Fruit fly (Drosophila melanogaster) whole organism, embryonic: ENCODE measurements around the gene slow.

ENCODE experiments used
- Aef1 ChIP-seq: fragments of 200-800 bp; sonication (Bioruptor generic); IDR thresholded peaks from 3 replicates; pipeline ENCODE4 v1.3.6; 2022; ENCODE audit warnings: missing biosample characterization, missing genetic modification characterization
- Asciz ChIP-seq: fragments of 200-800 bp; sonication (Bioruptor generic); optimal IDR thresholded peaks from 2 replicates; lab custom pipeline; 2017; ENCODE audit warnings: missing biosample characterization, mild to moderate bottlenecking, missing genetic modification characterization, missing genetic modification reagents
- Atf3 ChIP-seq: fragments of 200-800 bp; sonication (Bioruptor generic); optimal IDR thresholded peaks from 3 replicates; lab custom pipeline; 2016; ENCODE audit warnings: missing biosample characterization, missing genetic modification characterization
- Bteb2 ChIP-seq: fragments of 200-800 bp; sonication (Bioruptor generic); optimal IDR thresholded peaks from 2 replicates; lab custom pipeline; 2016; ENCODE audit warnings: missing biosample characterization, missing genetic modification characterization
- CG10321 ChIP-seq: fragments of 200-800 bp; sonication (Bioruptor generic); IDR thresholded peaks from 2 replicates; pipeline ENCODE4 v1.3.6; 2022; ENCODE audit warnings: missing biosample characterization, missing genetic modification characterization
- CG10431 ChIP-seq: fragments of 200-800 bp; sonication (Bioruptor generic); optimal IDR thresholded peaks from 3 replicates; lab custom pipeline; 2018; ENCODE audit warnings: missing biosample characterization, mild to moderate bottlenecking, missing genetic modification characterization
- CG10462 ChIP-seq: fragments of 200-800 bp; sonication (Bioruptor generic); optimal IDR thresholded peaks from 2 replicates; lab custom pipeline; 2016; ENCODE audit warnings: missing biosample characterization, missing genetic modification characterization
- CG11695 ChIP-seq: fragments of 200-800 bp; sonication (Bioruptor generic); IDR thresholded peaks from 3 replicates; pipeline ENCODE4 v1.3.6; 2022; ENCODE audit warnings: missing biosample characterization, missing genetic modification characterization
- CG12942 ChIP-seq: fragments of 200-800 bp; sonication (Bioruptor generic); optimal IDR thresholded peaks from 3 replicates; lab custom pipeline; 2016; ENCODE audit warnings: missing biosample characterization, missing genetic modification characterization
- CG14050 ChIP-seq: fragments of 200-800 bp; sonication (Bioruptor generic); IDR thresholded peaks from 3 replicates; pipeline ENCODE4 v1.3.6; 2022; ENCODE audit warnings: missing biosample characterization, missing genetic modification characterization
- CG1602 ChIP-seq: fragments of 200-800 bp; sonication (Bioruptor generic); optimal IDR thresholded peaks from 3 replicates; lab custom pipeline; 2016; ENCODE audit warnings: missing biosample characterization, missing genetic modification characterization
- CG17186 ChIP-seq: fragments of 200-800 bp; sonication (Bioruptor generic); optimal IDR thresholded peaks from 3 replicates; lab custom pipeline; 2017; ENCODE audit warnings: missing biosample characterization, missing genetic modification reagents, missing genetic modification characterization
- CG17568 ChIP-seq: fragments of 200-800 bp; sonication (Bioruptor generic); optimal IDR thresholded peaks from 2 replicates; lab custom pipeline; 2018; ENCODE audit warnings: missing biosample characterization, mild to moderate bottlenecking, missing genetic modification characterization, moderate library complexity
- CG17912 ChIP-seq: fragments of 200-800 bp; sonication (Bioruptor generic); optimal IDR thresholded peaks from 2 replicates; lab custom pipeline; 2018; ENCODE audit warnings: missing biosample characterization, mild to moderate bottlenecking, missing genetic modification characterization
- CG30403 ChIP-seq: fragments of 200-800 bp; sonication (Bioruptor generic); optimal IDR thresholded peaks from 3 replicates; lab custom pipeline; 2016; ENCODE audit warnings: missing biosample characterization, missing genetic modification characterization
- CG30431 ChIP-seq: fragments of 200-800 bp; sonication (Bioruptor generic); optimal IDR thresholded peaks from 2 replicates; lab custom pipeline; 2017; ENCODE audit warnings: missing biosample characterization, missing genetic modification characterization
- CG3838 ChIP-seq: fragments of 200-800 bp; sonication (Bioruptor generic); optimal IDR thresholded peaks from 3 replicates; lab custom pipeline; 2016; ENCODE audit warnings: missing biosample characterization, missing genetic modification characterization
- CG4328 ChIP-seq: fragments of 200-800 bp; sonication (Bioruptor generic); optimal IDR thresholded peaks from 3 replicates; lab custom pipeline; 2017; ENCODE audit warnings: missing biosample characterization, missing genetic modification reagents, missing genetic modification characterization
- CG43689 ChIP-seq: fragments of 200-800 bp; sonication (Bioruptor generic); IDR thresholded peaks from 2 replicates; pipeline ENCODE4 v1.3.6; 2022; ENCODE audit warnings: missing biosample characterization, missing genetic modification characterization
- CG4707 ChIP-seq: fragments of 200-800 bp; sonication (Bioruptor generic); optimal IDR thresholded peaks from 2 replicates; lab custom pipeline; 2018; ENCODE audit warnings: missing biosample characterization, mild to moderate bottlenecking, missing genetic modification characterization, moderate library complexity
- CG5245 ChIP-seq: fragments of 200-800 bp; sonication (Bioruptor generic); optimal IDR thresholded peaks from 3 replicates; lab custom pipeline; 2016; ENCODE audit warnings: missing biosample characterization, missing genetic modification characterization
- CG6654 ChIP-seq: fragments of 200-800 bp; sonication (Bioruptor generic); optimal IDR thresholded peaks from 2 replicates; lab custom pipeline; 2017; ENCODE audit warnings: missing biosample characterization, mild to moderate bottlenecking, missing genetic modification characterization
- CG6854 ChIP-seq: fragments of 200-800 bp; sonication (Bioruptor generic); optimal IDR thresholded peaks from 3 replicates; lab custom pipeline; 2017; ENCODE audit warnings: missing biosample characterization, mild to moderate bottlenecking, missing genetic modification characterization
- CG7271 ChIP-seq: fragments of 200-800 bp; sonication (Bioruptor generic); optimal IDR thresholded peaks from 2 replicates; lab custom pipeline; 2018; ENCODE audit warnings: missing biosample characterization, mild to moderate bottlenecking, missing genetic modification characterization, moderate library complexity
- CG7786 ChIP-seq: fragments of 200-800 bp; sonication (Bioruptor generic); optimal IDR thresholded peaks from 2 replicates; lab custom pipeline; 2016; ENCODE audit warnings: missing biosample characterization, missing genetic modification characterization
- Ets97D ChIP-seq: fragments of 200-800 bp; sonication (Bioruptor generic); optimal IDR thresholded peaks from 3 replicates; lab custom pipeline; 2016; ENCODE audit warnings: missing biosample characterization, missing genetic modification characterization
- H15 ChIP-seq: fragments of 200-800 bp; sonication (Bioruptor generic); IDR thresholded peaks from 3 replicates; pipeline ENCODE4 v1.3.6; 2022; ENCODE audit warnings: missing biosample characterization, missing genetic modification characterization
- HmgZ ChIP-seq: fragments of 200-800 bp; sonication (Bioruptor generic); optimal IDR thresholded peaks from 2 replicates; lab custom pipeline; 2018; ENCODE audit warnings: missing biosample characterization, mild to moderate bottlenecking, missing genetic modification characterization
- Jarid2 ChIP-seq: fragments of 200-800 bp; sonication (Bioruptor generic); optimal IDR thresholded peaks from 3 replicates; lab custom pipeline; 2017; ENCODE audit warnings: mild to moderate bottlenecking, missing biosample characterization, missing genetic modification reagents, missing genetic modification characterization
- Lpt ChIP-seq: fragments of >200 bp; optimal IDR thresholded peaks from 2 replicates; lab custom pipeline; 2018; ENCODE audit warnings: missing biosample characterization, missing genetic modification characterization
- NC2β ChIP-seq: fragments of 200-800 bp; sonication (Bioruptor generic); optimal IDR thresholded peaks from 2 replicates; lab custom pipeline; 2016; ENCODE audit warnings: missing biosample characterization, missing genetic modification characterization
- Poxn ChIP-seq: fragments of 200-800 bp; sonication (Bioruptor generic); IDR thresholded peaks from 2 replicates; pipeline ENCODE4 v1.3.6; 2022; ENCODE audit warnings: missing biosample characterization, missing genetic modification characterization
- bsh ChIP-seq, 2 experiments: fragments of 200-800 bp; sonication (Bioruptor generic); optimal IDR thresholded peaks; 2 replicates each; lab custom pipeline; 2017 to 2018; ENCODE audit warnings: mild to moderate bottlenecking in 2 of 2, missing biosample characterization in 2 of 2, missing genetic modification characterization in 2 of 2, moderate library complexity in 1 of 2
- dysf ChIP-seq: fragments of 200-800 bp; sonication (Bioruptor generic); IDR thresholded peaks from 3 replicates; pipeline ENCODE4 v1.3.6; 2022; ENCODE audit warnings: missing biosample characterization, missing genetic modification characterization
- fd3F ChIP-seq: fragments of 200-800 bp; sonication (Bioruptor generic); optimal IDR thresholded peaks from 2 replicates; lab custom pipeline; 2018; ENCODE audit warnings: missing biosample characterization, mild to moderate bottlenecking, missing genetic modification characterization, moderate library complexity
- ham ChIP-seq: fragments of 200-800 bp; sonication (Bioruptor generic); IDR thresholded peaks from 2 replicates; pipeline ENCODE4 v1.3.6; 2022; ENCODE audit warnings: missing biosample characterization, missing genetic modification characterization
- hkb ChIP-seq, 2 experiments: fragments of 200-800 bp in 1 of 2; fragments of >200 bp in 1 of 2; sonication (Bioruptor generic) in 1 of 2; IDR thresholded peaks in 1 of 2; optimal IDR thresholded peaks in 1 of 2; 2 replicates each; pipeline versions ENCODE4 v1.3.6 to Lab custom; 2017 to 2022; ENCODE audit warnings: missing biosample characterization in 1 of 2, missing genetic modification characterization in 1 of 2
- klu ChIP-seq: fragments of 200-800 bp; sonication (Bioruptor generic); IDR thresholded peaks from 2 replicates; pipeline ENCODE4 v1.3.6; 2022; ENCODE audit warnings: missing biosample characterization, missing genetic modification characterization
- lmd ChIP-seq: fragments of 200-800 bp; sonication (Bioruptor generic); IDR thresholded peaks from 2 replicates; pipeline ENCODE4 v1.3.6; 2022; ENCODE audit warnings: missing biosample characterization, missing genetic modification characterization
- pho ChIP-seq: fragments of 200-800 bp; sonication (Bioruptor generic); optimal IDR thresholded peaks from 2 replicates; lab custom pipeline; 2016; ENCODE audit warnings: missing biosample characterization, missing genetic modification characterization
- pnt ChIP-seq: fragments of 200-800 bp; sonication (Bioruptor generic); optimal IDR thresholded peaks from 3 replicates; lab custom pipeline; 2016; ENCODE audit warnings: missing biosample characterization, missing genetic modification characterization
- pum ChIP-seq: fragments of 200-800 bp; sonication (Bioruptor generic); optimal IDR thresholded peaks from 2 replicates; lab custom pipeline; 2016; ENCODE audit warnings: missing biosample characterization, missing genetic modification characterization
- repo ChIP-seq: fragments of 200-800 bp; sonication (Bioruptor generic); optimal IDR thresholded peaks from 2 replicates; lab custom pipeline; 2016; ENCODE audit warnings: missing biosample characterization, missing genetic modification characterization
- shn ChIP-seq: fragments of 200-800 bp; sonication (Bioruptor generic); optimal IDR thresholded peaks from 3 replicates; lab custom pipeline; 2016; ENCODE audit warnings: missing biosample characterization, missing genetic modification characterization
- sim ChIP-seq: fragments of 200-800 bp; sonication (Bioruptor generic); IDR thresholded peaks from 2 replicates; pipeline ENCODE4 v1.3.6; 2022; ENCODE audit warnings: missing biosample characterization, missing genetic modification characterization
- slp2 ChIP-seq: fragments of 200-800 bp; sonication (Bioruptor generic); optimal IDR thresholded peaks from 2 replicates; lab custom pipeline; 2016; ENCODE audit warnings: missing biosample characterization, missing genetic modification characterization
- so ChIP-seq: fragments of 200-800 bp; sonication (Bioruptor generic); IDR thresholded peaks from 3 replicates; pipeline ENCODE4 v1.3.6; 2022; ENCODE audit warnings: missing biosample characterization, missing genetic modification characterization
- ssp ChIP-seq: fragments of 200-800 bp; sonication (Bioruptor generic); IDR thresholded peaks from 2 replicates; pipeline ENCODE4 v1.3.6; 2022; ENCODE audit warnings: missing biosample characterization, missing genetic modification characterization
- ttk ChIP-seq: fragments of 200-800 bp; sonication (Bioruptor generic); IDR thresholded peaks from 2 replicates; pipeline ENCODE4 v2.1.2; 2022; ENCODE audit warnings: missing biosample characterization, missing genetic modification characterization

The slow gene

dm6 chr3L:4363887-4364794 lies 20.1 kb upstream of the slow start, which contains the start of the genes Cip4 and mRpS6 (continued):
- TF ChIP-seq CG5245 (GFP tag; lab: Kevin White, UChicago) (no peak), CG1602 (GFP tag; lab: Kevin White, UChicago) (peak; percentile 83), HmgZ (peak; percentile 53), CG10462 (GFP tag; lab: Kevin White, UChicago) (peak; percentile 76), Lpt (GFP tag; lab: Kevin White, UChicago) (no peak), lmd (GFP tag; lab: Robert Waterston, UW) (peak; percentile 51; the same call in 1 of the 2 replicates), Atf3 (GFP tag; lab: Kevin White, UChicago) (peak; percentile 20), sim (no peak), CG6854 (GFP tag; lab: Kevin White, UChicago) (no peak), Asciz (peak; percentile 47), bsh (GFP tag; optimal IDR thresholded peaks at IDR 0.05; lab: Kevin White, UChicago) (peak in 1 of 2 experiments; percentile 85), pho (peak; percentile 45), CG4328 (GFP tag; lab: Kevin White, UChicago) (no peak), Bteb2 (GFP tag; lab: Kevin White, UChicago) (peak; percentile 56), CG6654 (GFP tag; lab: Kevin White, UChicago) (peak; percentile 54), CG17186 (GFP tag; lab: Kevin White, UChicago) (no peak), ham (GFP tag; lab: Robert Waterston, UW) (no peak), CG14050 (GFP tag; lab: Robert Waterston, UW) (peak; percentile 86), CG17568 (peak; percentile 52), shn (peak; percentile 18), slp2 (GFP tag; lab: Kevin White, UChicago) (peak; percentile 40), klu (peak; percentile 59; the same call in 1 of the 2 replicates), hkb (optimal IDR thresholded peaks at IDR 0.05; lab: Kevin White, UChicago) (no peak), hkb (GFP tag; IDR thresholded peaks at IDR 0.05; lab: Robert Waterston, UW) (peak; percentile 79), CG11695 (GFP tag; lab: Robert Waterston, UW) (peak; percentile 79), CG12942 (peak; percentile 78), Ets97D (GFP tag; lab: Kevin White, UChicago) (peak; percentile 36), NC2β (GFP tag; lab: Kevin White, UChicago) (peak; percentile 12), pnt (GFP tag; lab: Kevin White, UChicago) (no peak), so (GFP tag; lab: Robert Waterston, UW) (peak; percentile 85), ttk (peak; percentile 63), Poxn (peak; percentile 75; the same call in 1 of the 2 replicates), CG17912 (GFP tag; lab: Kevin White, UChicago) (no peak), CG4707 (no peak), repo (GFP tag; lab: Kevin White, UChicago) (no peak), CG30431 (GFP tag; lab: Kevin White, UChicago) (peak; percentile 62), CG10321 (no peak), fd3F (GFP tag; lab: Kevin White, UChicago) (peak; percentile 81), CG30403 (GFP tag; lab: Kevin White, UChicago) (peak; percentile 88), CG3838 (peak; percentile 25), Jarid2 (GFP tag; lab: Kevin White, UChicago) (peak; percentile 90), pum (GFP tag; lab: Kevin White, UChicago) (peak; percentile 43), dysf (GFP tag; lab: Robert Waterston, UW) (peak; percentile 77), CG10431 (peak; percentile 53), H15 (GFP tag; lab: Robert Waterston, UW) (0 out of 3 replicates have a peak, but pooled peaks have one; percentile 48), ssp (peak; percentile 57), CG7786 (no peak), Aef1 (GFP tag; lab: Robert Waterston, UW) (peak; percentile 54; the same call in 2 of the 3 replicates), CG43689 (GFP tag; lab: Robert Waterston, UW) (peak; percentile 61; the same call in 1 of the 2 replicates), CG7271 (tag; lab: Kevin White, UChicago) (no peak)
